Fruit fly (Drosophila melanogaster) whole organism, embryonic: ENCODE results near the gene CG13306.

Experiments used
- Blimp-1 ChIP-seq: fragments of 200-800 bp; sonication (Bioruptor generic); optimal IDR thresholded peaks from 3 replicates; lab custom pipeline; 2018; ENCODE audit warnings: missing biosample characterization, missing genetic modification characterization, mild to moderate bottlenecking, moderate library complexity, missing genetic modification reagents
- CG17802 ChIP-seq: fragments of 200-800 bp; sonication (Bioruptor generic); optimal IDR thresholded peaks from 2 replicates; lab custom pipeline; 2018; ENCODE audit warnings: missing biosample characterization, mild to moderate bottlenecking, missing genetic modification characterization, moderate library complexity
- CG17912 ChIP-seq: fragments of 200-800 bp; sonication (Bioruptor generic); optimal IDR thresholded peaks from 2 replicates; lab custom pipeline; 2018; ENCODE audit warnings: missing biosample characterization, mild to moderate bottlenecking, missing genetic modification characterization
- CG2712 ChIP-seq: fragments of 200-800 bp; optimal IDR thresholded peaks from 3 replicates; lab custom pipeline; 2019; ENCODE audit warnings: missing biosample characterization, mild to moderate bottlenecking, missing genetic modification characterization, moderate library complexity
- CG30431 ChIP-seq: fragments of 200-800 bp; sonication (Bioruptor generic); optimal IDR thresholded peaks from 2 replicates; lab custom pipeline; 2017; ENCODE audit warnings: missing biosample characterization, missing genetic modification characterization
- CG31441 ChIP-seq: fragments of 200-800 bp; sonication (Bioruptor generic); IDR thresholded peaks from 2 replicates; pipeline ENCODE4 v1.3.6; 2022; ENCODE audit warnings: missing biosample characterization, missing genetic modification characterization
- CG34224 ChIP-seq: fragments of 200-800 bp; sonication (Bioruptor generic); IDR thresholded peaks from 3 replicates; pipeline ENCODE4 v1.3.6; 2022; ENCODE audit warnings: missing biosample characterization, missing genetic modification characterization; ENCODE audit not compliant: partially characterized antibody
- CG42726 ChIP-seq: fragments of 200-800 bp; sonication (Bioruptor generic); IDR thresholded peaks from 2 replicates; pipeline ENCODE4 v1.3.6; 2022; ENCODE audit warnings: missing biosample characterization, missing genetic modification characterization; ENCODE audit not compliant: partially characterized antibody
- CG6791 ChIP-seq: fragments of 200-800 bp; sonication (Bioruptor generic); IDR thresholded peaks from 3 replicates; pipeline ENCODE4 v1.3.6; 2022; ENCODE audit warnings: missing biosample characterization, missing genetic modification characterization; ENCODE audit not compliant: partially characterized antibody
- CG8089 ChIP-seq: fragments of 200-800 bp; sonication (Bioruptor generic); optimal IDR thresholded peaks from 3 replicates; lab custom pipeline; 2016; ENCODE audit warnings: missing biosample characterization, missing genetic modification characterization
- CG9797 ChIP-seq: fragments of 200-800 bp; sonication (Bioruptor generic); optimal IDR thresholded peaks from 3 replicates; lab custom pipeline; 2018; ENCODE audit warnings: missing biosample characterization, mild to moderate bottlenecking, missing genetic modification characterization
- Drgx ChIP-seq: fragments of 200-800 bp; sonication (Bioruptor generic); IDR thresholded peaks from 2 replicates; pipeline ENCODE4 v1.3.6; 2022; ENCODE audit warnings: missing biosample characterization, missing genetic modification characterization
- HLH3B ChIP-seq: fragments of 200-800 bp; sonication (Bioruptor generic); IDR thresholded peaks from 2 replicates; pipeline ENCODE4 v1.3.6; 2022; ENCODE audit warnings: missing biosample characterization, missing genetic modification characterization
- Hr3 ChIP-seq: fragments of 200-800 bp; sonication (Bioruptor generic); optimal IDR thresholded peaks from 3 replicates; lab custom pipeline; 2016; ENCODE audit warnings: missing biosample characterization, missing genetic modification characterization
- Med ChIP-seq: fragments of 200-800 bp; sonication (Bioruptor generic); peaks from one replicate; lab custom pipeline; 2016; ENCODE audit warnings: missing biosample characterization, missing genetic modification characterization, mild to moderate bottlenecking, inconsistent platforms, moderate library complexity
- Opbp ChIP-seq: fragments of 200-800 bp; sonication (Bioruptor generic); IDR thresholded peaks from 3 replicates; pipeline ENCODE4 v1.3.6; 2022; ENCODE audit warnings: missing biosample characterization, missing genetic modification characterization; ENCODE audit not compliant: partially characterized antibody
- TFAM ChIP-seq: fragments of 200-800 bp; sonication (Bioruptor generic); optimal IDR thresholded peaks from 2 replicates; lab custom pipeline; 2017; ENCODE audit warnings: missing biosample characterization, missing genetic modification characterization, inconsistent platforms
- abd-A ChIP-seq: fragments of 200-800 bp; sonication (Bioruptor generic); optimal IDR thresholded peaks from 3 replicates; lab custom pipeline; 2019; ENCODE audit warnings: missing biosample characterization, mild to moderate bottlenecking, missing genetic modification characterization, moderate library complexity
- aop ChIP-seq: fragments of 200-800 bp; sonication (Bioruptor generic); IDR thresholded peaks from 2 replicates; pipeline ENCODE4 v1.3.6; 2022; ENCODE audit warnings: missing biosample characterization, missing genetic modification characterization
- bbx ChIP-seq: fragments of 200-800 bp; sonication (Bioruptor generic); IDR thresholded peaks from 2 replicates; pipeline ENCODE4 v1.3.6; 2022; ENCODE audit warnings: missing biosample characterization, missing genetic modification characterization; ENCODE audit not compliant: partially characterized antibody
- bcd ChIP-seq: fragments of 200-800 bp; sonication (Bioruptor generic); optimal IDR thresholded peaks from 2 replicates; lab custom pipeline; 2017; ENCODE audit warnings: missing biosample characterization, mild to moderate bottlenecking, missing genetic modification characterization
- bowl ChIP-seq: fragments of 200-800 bp; sonication (Bioruptor generic); IDR thresholded peaks from 2 replicates; pipeline ENCODE4 v1.3.6; 2022; ENCODE audit warnings: missing biosample characterization, missing genetic modification characterization
- bsh ChIP-seq, 2 experiments: fragments of 200-800 bp; sonication (Bioruptor generic); optimal IDR thresholded peaks; 2 replicates each; lab custom pipeline; 2017 to 2018; ENCODE audit warnings: mild to moderate bottlenecking in 2 of 2, missing biosample characterization in 2 of 2, missing genetic modification characterization in 2 of 2, moderate library complexity in 1 of 2
- chif ChIP-seq, 2 experiments: fragments of 200-800 bp; sonication (Bioruptor generic); optimal IDR thresholded peaks; 3 replicates each; lab custom pipeline; 2016; ENCODE audit warnings: missing biosample characterization in 2 of 2, missing genetic modification characterization in 2 of 2
- chinmo ChIP-seq: fragments of 200-800 bp; sonication (Bioruptor generic); IDR thresholded peaks from 4 replicates; pipeline ENCODE4 v1.3.6; 2022; ENCODE audit warnings: missing biosample characterization, missing genetic modification characterization; ENCODE audit not compliant: partially characterized antibody
- ci ChIP-seq: fragments of 200-800 bp; sonication (Bioruptor generic); IDR thresholded peaks from 3 replicates; pipeline ENCODE4 v1.3.6; 2022; ENCODE audit warnings: missing biosample characterization, missing genetic modification characterization
- croc ChIP-seq: fragments of 200-800 bp; sonication (Bioruptor generic); conservative IDR thresholded peaks from 3 replicates; pipeline ENCODE4 v1.3.6; 2022; ENCODE audit warnings: missing biosample characterization, missing genetic modification characterization
- cwo ChIP-seq: fragments of 200-800 bp; sonication (Bioruptor generic); optimal IDR thresholded peaks from 3 replicates; lab custom pipeline; 2017; ENCODE audit warnings: missing biosample characterization, missing genetic modification characterization, mild to moderate bottlenecking, moderate library complexity, missing genetic modification reagents
- eve ChIP-seq, 2 experiments: fragments of >200 bp; optimal IDR thresholded peaks; 2 replicates each; lab custom pipeline; 2017; ENCODE audit warnings: missing biosample characterization in 2 of 2, missing genetic modification characterization in 2 of 2
- eyg ChIP-seq: fragments of 200-800 bp; sonication (Bioruptor generic); optimal IDR thresholded peaks from 3 replicates; lab custom pipeline; 2016; ENCODE audit warnings: missing biosample characterization, missing genetic modification characterization
- fd3F ChIP-seq: fragments of 200-800 bp; sonication (Bioruptor generic); optimal IDR thresholded peaks from 2 replicates; lab custom pipeline; 2018; ENCODE audit warnings: missing biosample characterization, mild to moderate bottlenecking, missing genetic modification characterization, moderate library complexity
- fru ChIP-seq: fragments of >200 bp; optimal IDR thresholded peaks from 2 replicates; lab custom pipeline; 2017
- gfzf ChIP-seq: fragments of 200-800 bp; sonication (Bioruptor generic); optimal IDR thresholded peaks from 2 replicates; lab custom pipeline; 2016; ENCODE audit warnings: missing biosample characterization, mild to moderate bottlenecking, missing genetic modification characterization, moderate library complexity
- h ChIP-seq: fragments of >200 bp; optimal IDR thresholded peaks from 2 replicates; lab custom pipeline; 2017
- ind ChIP-seq: fragments of 200-800 bp; sonication (Bioruptor generic); optimal IDR thresholded peaks from 3 replicates; lab custom pipeline; 2016; ENCODE audit warnings: missing biosample characterization, missing genetic modification characterization
- knrl ChIP-seq: fragments of 200-800 bp; sonication (Bioruptor generic); IDR thresholded peaks from 3 replicates; pipeline ENCODE4 v1.3.6; 2022; ENCODE audit warnings: missing biosample characterization, missing genetic modification characterization; ENCODE audit not compliant: partially characterized antibody
- lmd ChIP-seq: fragments of 200-800 bp; sonication (Bioruptor generic); IDR thresholded peaks from 2 replicates; pipeline ENCODE4 v1.3.6; 2022; ENCODE audit warnings: missing biosample characterization, missing genetic modification characterization
- mirr ChIP-seq: fragments of 200-800 bp; sonication (Bioruptor generic); optimal IDR thresholded peaks from 3 replicates; lab custom pipeline; 2018; ENCODE audit warnings: missing biosample characterization, mild to moderate bottlenecking, missing genetic modification characterization
- nom ChIP-seq: fragments of 200-800 bp; sonication (Bioruptor generic); optimal IDR thresholded peaks from 2 replicates; lab custom pipeline; 2017; ENCODE audit warnings: missing biosample characterization, missing genetic modification characterization, mild to moderate bottlenecking, moderate library complexity, missing genetic modification reagents
- ro ChIP-seq: fragments of 200-800 bp; sonication (Bioruptor generic); IDR thresholded peaks from 2 replicates; pipeline ENCODE4 v1.3.6; 2022; ENCODE audit warnings: missing biosample characterization, missing genetic modification characterization
- sens ChIP-seq: fragments of 200-800 bp; sonication (Bioruptor generic); peaks from one replicate; lab custom pipeline; 2016; ENCODE audit warnings: missing biosample characterization, missing genetic modification characterization
- sim ChIP-seq: fragments of 200-800 bp; sonication (Bioruptor generic); IDR thresholded peaks from 2 replicates; pipeline ENCODE4 v1.3.6; 2022; ENCODE audit warnings: missing biosample characterization, missing genetic modification characterization
- trh ChIP-seq: fragments of 200-800 bp; sonication (Bioruptor generic); optimal IDR thresholded peaks from 2 replicates; lab custom pipeline; 2016; ENCODE audit warnings: missing biosample characterization, missing genetic modification characterization
- vvl ChIP-seq: fragments of 200-800 bp; sonication (Bioruptor generic); IDR thresholded peaks from 2 replicates; pipeline ENCODE4 v1.3.6; 2022; ENCODE audit warnings: missing biosample characterization, missing genetic modification characterization
- zen ChIP-seq: fragments of 200-800 bp; sonication (Bioruptor generic); optimal IDR thresholded peaks from 3 replicates; lab custom pipeline; 2018; ENCODE audit warnings: missing biosample characterization, mild to moderate bottlenecking, missing genetic modification characterization, moderate library complexity
- zfh2 ChIP-seq: fragments of 200-800 bp; sonication (Bioruptor generic); optimal IDR thresholded peaks from 2 replicates; lab custom pipeline; 2016; ENCODE audit warnings: missing biosample characterization, missing genetic modification characterization

Gene CG13306

dm6 chr3L:8787240-8787639, 37.7 kb upstream of the CG13306 start (continued):
- TF ChIP-seq CG42726 (GFP tag; lab: Robert Waterston, UW): no peak

DNA sequence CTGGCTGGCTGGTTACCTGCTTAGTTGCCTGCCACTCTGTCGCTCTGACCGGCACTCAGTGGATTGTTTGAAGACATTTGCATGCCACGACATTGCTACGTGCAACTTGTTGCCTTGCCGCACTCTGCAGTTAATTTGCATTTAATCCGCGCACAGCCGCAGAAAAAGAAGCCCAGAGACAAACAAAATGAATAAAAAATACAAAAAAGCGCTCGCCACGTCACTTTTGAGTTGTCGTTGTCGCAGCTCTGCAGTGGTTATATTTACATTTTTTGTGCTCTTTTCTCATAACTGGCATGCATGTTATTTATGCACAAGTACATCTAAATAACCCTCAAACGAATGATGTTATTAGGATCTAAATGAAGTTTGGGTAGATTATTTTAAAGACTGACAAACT, 33.8 kb upstream of the CG13306 start:
- TF ChIP-seq bsh (GFP tag; optimal IDR thresholded peaks at IDR 0.05; lab: Kevin White, UChicago) (peak in 1 of 2 experiments; percentile 24), CG30431 (GFP tag; lab: Kevin White, UChicago) (no peak), nom (peak; percentile 5), Drgx (0 out of 2 replicates have a peak, but pooled peaks have one; percentile 16)
- TF ChIP-seq, all 482 proteins: peak for 3

DNA sequence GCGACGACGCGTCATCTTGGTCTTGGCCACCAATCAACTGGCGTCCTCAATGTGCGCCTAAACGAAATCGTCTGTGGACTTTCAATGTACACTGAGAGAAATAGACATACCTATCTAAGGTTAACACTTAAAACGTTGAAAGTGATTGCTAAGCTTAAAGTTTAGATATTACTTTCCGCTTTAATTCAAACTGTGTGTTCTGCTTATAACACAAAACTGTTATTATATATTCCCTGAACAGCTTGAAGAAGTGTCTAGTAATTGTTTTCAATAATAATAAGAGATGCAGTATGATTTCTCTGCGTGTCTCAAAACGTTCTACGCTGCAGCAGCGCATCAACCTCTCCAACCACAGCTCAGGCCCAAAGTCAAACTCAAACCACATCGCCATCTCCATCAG, 32.5 kb upstream of the CG13306 start:
- TF ChIP-seq croc (GFP tag; lab: Robert Waterston, UW) (no peak), abd-A (tag; lab: Kevin White, UChicago) (no peak), eve (GFP tag; optimal IDR thresholded peaks at IDR 0.05; lab: Kevin White, UChicago) (no peak), bbx (GFP tag; lab: Robert Waterston, UW) (no peak), CG8089 (GFP tag; lab: Kevin White, UChicago) (no peak), mirr (GFP tag; lab: Kevin White, UChicago) (no peak), Drgx (peak; percentile 41), cwo (GFP tag; lab: Kevin White, UChicago) (no peak), Blimp-1 (GFP tag; lab: Kevin White, UChicago) (peak; percentile 19), ind (no peak), chif (GFP tag; optimal IDR thresholded peaks at IDR 0.05; lab: Kevin White, UChicago) (no peak), Opbp (GFP tag; lab: Robert Waterston, UW) (no peak), aop (no peak), CG17802 (tag; lab: Kevin White, UChicago) (no peak), HLH3B (GFP tag; lab: Robert Waterston, UW) (0 out of 2 replicates have a peak, but pooled peaks have one; percentile 4), CG17912 (no peak), Hr3 (GFP tag; lab: Kevin White, UChicago) (no peak), fru (lab: Kevin White, UChicago) (no peak), zfh2 (GFP tag; lab: Kevin White, UChicago) (no peak), bsh (GFP tag; optimal IDR thresholded peaks at IDR 0.05; lab: Kevin White, UChicago) (peak in 1 of 2 experiments; percentile 34), sens (GFP tag; lab: Kevin White, UChicago) (peak; percentile 29)

DNA sequence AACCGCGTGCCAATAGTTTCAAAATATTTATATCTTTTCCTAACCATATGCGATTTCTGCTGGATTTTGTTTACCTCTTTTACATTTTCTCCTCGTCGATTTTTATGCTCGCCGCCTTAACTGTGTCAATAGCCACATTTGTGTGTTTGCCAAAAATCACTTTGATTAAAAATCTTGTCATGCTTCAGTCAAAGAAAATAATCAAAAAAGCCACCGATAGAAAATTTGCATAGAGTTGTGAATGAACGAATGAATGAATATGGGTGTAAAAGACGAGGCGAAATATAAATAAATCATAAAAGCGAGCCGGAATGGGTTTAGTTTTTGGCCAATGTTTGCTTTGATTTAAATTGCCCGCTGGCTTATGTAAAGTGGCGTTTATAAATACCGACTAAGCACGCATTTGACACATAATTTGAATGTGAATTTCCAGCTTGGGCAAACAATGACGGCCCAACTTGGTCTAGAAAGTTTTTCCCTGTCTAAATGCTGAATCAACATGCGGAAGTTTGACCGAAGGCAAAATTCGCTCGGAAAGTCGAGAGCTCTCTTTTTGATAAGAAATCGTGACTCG, 31.3 kb upstream of the CG13306 start:
- TF ChIP-seq CG2712 (tag; lab: Kevin White, UChicago) (no peak), Med (GFP tag; lab: Kevin White, UChicago) (peak; percentile 72), CG34224 (no peak), chinmo (GFP tag; lab: Robert Waterston, UW) (0 out of 4 replicates have a peak, but pooled peaks have one; percentile 57), sim (GFP tag; lab: Robert Waterston, UW) (no peak), eve (GFP tag; optimal IDR thresholded peaks at IDR 0.05; lab: Kevin White, UChicago) (no peak), knrl (no peak), sens (GFP tag; lab: Kevin White, UChicago) (peak; percentile 38), TFAM (GFP tag; lab: Kevin White, UChicago) (no peak), abd-A (tag; lab: Kevin White, UChicago) (no peak), trh (GFP tag; lab: Kevin White, UChicago) (no peak), CG31441 (GFP tag; lab: Robert Waterston, UW) (no peak), zen (tag; lab: Kevin White, UChicago) (no peak), eyg (GFP tag; lab: Kevin White, UChicago) (no peak), ro (GFP tag; lab: Robert Waterston, UW) (no peak), gfzf (GFP tag; lab: Kevin White, UChicago) (no peak), vvl (GFP tag; lab: Robert Waterston, UW) (peak; percentile 61; the same call in 1 of the 2 replicates), CG6791 (GFP tag; lab: Robert Waterston, UW) (no peak), CG9797 (GFP tag; lab: Kevin White, UChicago) (no peak), bowl (GFP tag; lab: Robert Waterston, UW) (no peak), fd3F (no peak), bcd (GFP tag; lab: Kevin White, UChicago) (no peak), ci (GFP tag; lab: Robert Waterston, UW) (no peak), lmd (GFP tag; lab: Robert Waterston, UW) (no peak), h (lab: Kevin White, UChicago) (no peak)
